Fruit fly (Drosophila melanogaster) whole organism, embryonic: ENCODE results near the gene RfC3.
A peak's percentile ranks its signal among the peaks of the same experiment; 100 is the strongest.

ENCODE experiments used
- CG10274 ChIP-seq: fragments of 200-800 bp; sonication (Bioruptor generic); optimal IDR thresholded peaks from 3 replicates; lab custom pipeline; 2017; ENCODE audit warnings: missing biosample characterization, mild to moderate bottlenecking, missing genetic modification characterization
- CG10543 ChIP-seq: fragments of 200-800 bp; sonication (Bioruptor generic); optimal IDR thresholded peaks from 3 replicates; lab custom pipeline; 2017; ENCODE audit warnings: missing biosample characterization, mild to moderate bottlenecking, missing genetic modification characterization, moderate library complexity
- CG10979 ChIP-seq: fragments of 200-800 bp; sonication (Bioruptor generic); optimal IDR thresholded peaks from 2 replicates; lab custom pipeline; 2018; ENCODE audit warnings: missing biosample characterization, mild to moderate bottlenecking, missing genetic modification characterization, moderate library complexity
- CG11696 ChIP-seq: fragments of 200-800 bp; sonication (Bioruptor generic); IDR thresholded peaks from 2 replicates; pipeline ENCODE4 v1.3.6; 2022; ENCODE audit warnings: missing biosample characterization, missing genetic modification characterization
- CG11723 ChIP-seq: fragments of 200-800 bp; sonication (Bioruptor generic); optimal IDR thresholded peaks from 2 replicates; lab custom pipeline; 2017; ENCODE audit warnings: missing biosample characterization, mild to moderate bottlenecking, missing genetic modification characterization
- CG12659 ChIP-seq: fragments of 200-800 bp; sonication (Bioruptor generic); optimal IDR thresholded peaks from 3 replicates; lab custom pipeline; 2017; ENCODE audit warnings: mild to moderate bottlenecking, missing biosample characterization, missing genetic modification reagents, missing genetic modification characterization
- CG13894 ChIP-seq: fragments of 200-800 bp; sonication (Bioruptor generic); optimal IDR thresholded peaks from 3 replicates; lab custom pipeline; 2018; ENCODE audit warnings: missing biosample characterization, mild to moderate bottlenecking, missing genetic modification characterization, moderate library complexity
- CG15479 ChIP-seq: fragments of 200-800 bp; sonication (Bioruptor generic); optimal IDR thresholded peaks from 3 replicates; lab custom pipeline; 2019; ENCODE audit warnings: missing biosample characterization, mild to moderate bottlenecking, missing genetic modification characterization, moderate library complexity
- CG17802 ChIP-seq: fragments of 200-800 bp; sonication (Bioruptor generic); optimal IDR thresholded peaks from 2 replicates; lab custom pipeline; 2018; ENCODE audit warnings: missing biosample characterization, mild to moderate bottlenecking, missing genetic modification characterization, moderate library complexity
- CG17912 ChIP-seq: fragments of 200-800 bp; sonication (Bioruptor generic); optimal IDR thresholded peaks from 2 replicates; lab custom pipeline; 2018; ENCODE audit warnings: missing biosample characterization, mild to moderate bottlenecking, missing genetic modification characterization
- CG1792 ChIP-seq: fragments of 200-800 bp; sonication (Bioruptor generic); optimal IDR thresholded peaks from 2 replicates; lab custom pipeline; 2016; ENCODE audit warnings: missing biosample characterization, missing genetic modification characterization
- CG2199 ChIP-seq: fragments of 200-800 bp; sonication (Bioruptor generic); IDR thresholded peaks from 3 replicates; pipeline ENCODE4 v1.3.6; 2022; ENCODE audit warnings: missing biosample characterization, missing genetic modification characterization
- CG2202 ChIP-seq: fragments of 200-800 bp; sonication (Bioruptor generic); optimal IDR thresholded peaks from 2 replicates; lab custom pipeline; 2018; ENCODE audit warnings: missing biosample characterization, mild to moderate bottlenecking, missing genetic modification characterization
- CG33557 ChIP-seq: fragments of 200-800 bp; sonication (Bioruptor generic); optimal IDR thresholded peaks from 2 replicates; lab custom pipeline; 2019; ENCODE audit warnings: missing biosample characterization, mild to moderate bottlenecking, missing genetic modification characterization, moderate library complexity
- CG34376 ChIP-seq: fragments of 200-800 bp; sonication (Bioruptor generic); optimal IDR thresholded peaks from 2 replicates; lab custom pipeline; 2018; ENCODE audit warnings: missing biosample characterization, mild to moderate bottlenecking, missing genetic modification characterization
- CG3847 ChIP-seq: fragments of 200-800 bp; sonication (Bioruptor generic); IDR thresholded peaks from 2 replicates; pipeline ENCODE4 v1.3.6; 2022; ENCODE audit warnings: missing biosample characterization, missing genetic modification characterization
- CG4617 ChIP-seq: fragments of 200-800 bp; sonication (Bioruptor generic); optimal IDR thresholded peaks from 3 replicates; lab custom pipeline; 2016; ENCODE audit warnings: missing biosample characterization, missing genetic modification characterization, borderline replicate concordance
- CG6813 ChIP-seq: fragments of 200-800 bp; sonication (Bioruptor generic); optimal IDR thresholded peaks from 2 replicates; lab custom pipeline; 2017; ENCODE audit warnings: missing biosample characterization, missing genetic modification characterization, mild to moderate bottlenecking, moderate library complexity, missing genetic modification reagents
- CG7271 ChIP-seq: fragments of 200-800 bp; sonication (Bioruptor generic); optimal IDR thresholded peaks from 2 replicates; lab custom pipeline; 2018; ENCODE audit warnings: missing biosample characterization, mild to moderate bottlenecking, missing genetic modification characterization, moderate library complexity
- Dek ChIP-seq: fragments of 200-800 bp; sonication (Bioruptor generic); optimal IDR thresholded peaks from 3 replicates; lab custom pipeline; 2019; ENCODE audit warnings: missing biosample characterization, mild to moderate bottlenecking, missing genetic modification characterization, moderate library complexity
- Dip3 ChIP-seq: fragments of 200-800 bp; sonication (Bioruptor generic); optimal IDR thresholded peaks from 3 replicates; lab custom pipeline; 2016; ENCODE audit warnings: missing biosample characterization, missing genetic modification characterization
- Dref ChIP-seq: fragments of 200-800 bp; sonication (Bioruptor generic); IDR thresholded peaks from 2 replicates; pipeline ENCODE4 v1.3.6; 2022; ENCODE audit warnings: missing biosample characterization, missing genetic modification characterization
- H2.0 ChIP-seq: fragments of 200-800 bp; sonication (Bioruptor generic); IDR thresholded peaks from 2 replicates; pipeline ENCODE4 v1.3.6; 2022; ENCODE audit warnings: missing biosample characterization, missing genetic modification characterization
- Hand ChIP-seq: fragments of 200-800 bp; sonication (Bioruptor generic); optimal IDR thresholded peaks from 2 replicates; lab custom pipeline; 2017; ENCODE audit warnings: mild to moderate bottlenecking, missing biosample characterization, missing genetic modification reagents, missing genetic modification characterization
- Hey ChIP-seq: fragments of 200-800 bp; sonication (Bioruptor generic); optimal IDR thresholded peaks from 3 replicates; lab custom pipeline; 2018; ENCODE audit warnings: missing biosample characterization, mild to moderate bottlenecking, missing genetic modification characterization
- Jarid2 ChIP-seq: fragments of 200-800 bp; sonication (Bioruptor generic); optimal IDR thresholded peaks from 3 replicates; lab custom pipeline; 2017; ENCODE audit warnings: mild to moderate bottlenecking, missing biosample characterization, missing genetic modification reagents, missing genetic modification characterization
- Max ChIP-seq: fragments of 200-800 bp; sonication (Bioruptor generic); optimal IDR thresholded peaks from 2 replicates; lab custom pipeline; 2016; ENCODE audit warnings: missing biosample characterization, mild to moderate bottlenecking, missing genetic modification characterization
- Opbp ChIP-seq: fragments of 200-800 bp; sonication (Bioruptor generic); IDR thresholded peaks from 3 replicates; pipeline ENCODE4 v1.3.6; 2022; ENCODE audit warnings: missing biosample characterization, missing genetic modification characterization; ENCODE audit not compliant: partially characterized antibody
- Stat92E ChIP-seq, 3 experiments: fragments of >200 bp in 2 of 3; fragments of 200-800 bp in 1 of 3; sonication (Bioruptor generic) in 1 of 3; optimal IDR thresholded peaks; 2 replicates each; lab custom pipeline; 2017 to 2019; ENCODE audit warnings: missing biosample characterization in 3 of 3, missing genetic modification characterization in 3 of 3, mild to moderate bottlenecking in 1 of 3, moderate library complexity in 1 of 3
- amos ChIP-seq: fragments of 200-800 bp; sonication (Bioruptor generic); IDR thresholded peaks from 2 replicates; pipeline ENCODE4 v1.3.6; 2022; ENCODE audit warnings: missing biosample characterization, missing genetic modification characterization; ENCODE audit not compliant: partially characterized antibody
- ems ChIP-seq: fragments of 200-800 bp; sonication (Bioruptor generic); optimal IDR thresholded peaks from 3 replicates; lab custom pipeline; 2016; ENCODE audit warnings: missing biosample characterization, missing genetic modification characterization
- exex ChIP-seq: fragments of 200-800 bp; sonication (Bioruptor generic); optimal IDR thresholded peaks from 4 replicates; lab custom pipeline; 2018; ENCODE audit warnings: missing biosample characterization, mild to moderate bottlenecking, missing genetic modification characterization, moderate library complexity
- fd3F ChIP-seq: fragments of 200-800 bp; sonication (Bioruptor generic); optimal IDR thresholded peaks from 2 replicates; lab custom pipeline; 2018; ENCODE audit warnings: missing biosample characterization, mild to moderate bottlenecking, missing genetic modification characterization, moderate library complexity
- grn ChIP-seq: fragments of 200-800 bp; sonication (Bioruptor generic); optimal IDR thresholded peaks from 3 replicates; lab custom pipeline; 2017; ENCODE audit warnings: missing biosample characterization, missing genetic modification characterization
- hb ChIP-seq: fragments of 200-800 bp; sonication (Bioruptor generic); IDR thresholded peaks from 3 replicates; pipeline ENCODE4 v1.3.6; 2022; ENCODE audit warnings: missing biosample characterization, missing genetic modification characterization; ENCODE audit not compliant: partially characterized antibody
- salm ChIP-seq: fragments of 200-800 bp; sonication (Bioruptor generic); optimal IDR thresholded peaks from 2 replicates; lab custom pipeline; 2018; ENCODE audit warnings: missing biosample characterization, mild to moderate bottlenecking, missing genetic modification characterization
- scrt ChIP-seq: fragments of 200-800 bp; sonication (Bioruptor generic); optimal IDR thresholded peaks from 2 replicates; lab custom pipeline; 2018; ENCODE audit warnings: missing biosample characterization, mild to moderate bottlenecking, missing genetic modification characterization, moderate library complexity
- sens ChIP-seq: fragments of 200-800 bp; sonication (Bioruptor generic); peaks from one replicate; lab custom pipeline; 2016; ENCODE audit warnings: missing biosample characterization, missing genetic modification characterization
- sna ChIP-seq: fragments of 200-800 bp; sonication (Bioruptor generic); IDR thresholded peaks from 2 replicates; pipeline ENCODE4 v1.3.6; 2022; ENCODE audit warnings: missing biosample characterization, missing genetic modification characterization; ENCODE audit not compliant: partially characterized antibody
- sug ChIP-seq: fragments of 200-800 bp; optimal IDR thresholded peaks from 2 replicates; lab custom pipeline; 2019; ENCODE audit warnings: missing biosample characterization, mild to moderate bottlenecking, missing genetic modification characterization, moderate library complexity
- unpg ChIP-seq: fragments of 200-800 bp; sonication (Bioruptor generic); optimal IDR thresholded peaks from 3 replicates; lab custom pipeline; 2018; ENCODE audit warnings: missing biosample characterization, mild to moderate bottlenecking, missing genetic modification characterization, moderate library complexity
- z ChIP-seq: fragments of 200-800 bp; sonication (Bioruptor generic); IDR thresholded peaks from 3 replicates; pipeline ENCODE4 v1.3.6; 2022; ENCODE audit warnings: missing biosample characterization, missing genetic modification characterization

The RfC3 gene

dm6 chr2L:10442048-10442790 lies 23.2 kb downstream of the RfC3 start, which contains the start of gene loh (continued):
- TF ChIP-seq CG3847 (GFP tag; lab: Robert Waterston, UW) (no peak), CG6813 (GFP tag; lab: Kevin White, UChicago) (no peak), CG4617 (GFP tag; lab: Kevin White, UChicago) (no peak), salm (peak; percentile 46), ems (GFP tag; lab: Kevin White, UChicago) (no peak), Opbp (GFP tag; lab: Robert Waterston, UW) (no peak), scrt (no peak), Hand (GFP tag; lab: Kevin White, UChicago) (no peak), unpg (GFP tag; lab: Kevin White, UChicago) (peak; percentile 42), sna (no peak), CG7271 (tag; lab: Kevin White, UChicago) (no peak), CG1792 (GFP tag; lab: Kevin White, UChicago) (no peak), hb (no peak), Max (peak; percentile 45), CG2199 (GFP tag; lab: Robert Waterston, UW) (no peak), grn (GFP tag; lab: Kevin White, UChicago) (no peak), CG17802 (tag; lab: Kevin White, UChicago) (no peak)
- TF ChIP-seq, all 482 proteins: peak for 144

DNA sequence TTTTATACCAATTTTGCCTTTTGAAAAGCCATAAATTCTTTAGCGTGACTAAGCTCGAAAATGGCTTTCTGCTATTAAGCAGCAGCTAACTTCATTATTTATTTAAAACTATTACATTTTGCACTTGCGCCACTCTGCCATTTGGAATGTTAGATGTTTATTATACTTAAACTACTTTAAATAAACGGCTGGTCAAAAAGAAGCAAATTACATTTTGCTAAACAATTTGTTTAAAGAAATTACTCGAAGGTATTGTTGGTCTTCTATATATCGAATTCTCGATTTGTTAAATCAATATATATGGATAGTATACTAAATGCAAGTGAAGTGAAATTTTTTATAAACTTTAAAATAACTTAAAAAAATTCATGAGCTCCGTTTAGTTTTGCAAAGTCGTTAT lies 33.3 kb downstream of the RfC3 start, which contains the start of gene ppk10:
ppk10 (minus strand) TSS at position 101 of the 400 bp plus-strand sequence.
- TF ChIP-seq Dek (no peak), Hey (tag; lab: Kevin White, UChicago) (no peak), CG33557 (GFP tag; lab: Kevin White, UChicago) (no peak), CG10979 (tag; lab: Kevin White, UChicago) (no peak), sens (GFP tag; lab: Kevin White, UChicago) (no peak)

dm6 chr2L:10455944-10456520 lies 37.0 kb downstream of the RfC3 start:
- 0 out of 3 replicates have a peak, but pooled peaks have one; percentile 56 for TF ChIP-seq CG2199 (GFP tag; lab: Robert Waterston, UW)
- no peak for TF ChIP-seq CG2202 (tag; lab: Kevin White, UChicago)
- peak; percentile 75 for TF ChIP-seq sug
- peak; percentile 80 for TF ChIP-seq exex (tag; lab: Kevin White, UChicago)

- TF ChIP-seq CG11723 (no peak), CG34376 (peak; percentile 9), Dref (no peak), CG13894 (no peak), Stat92E (GFP tag; optimal IDR thresholded peaks at IDR 0.05; lab: Kevin White, UChicago) (peak in 1 of 3 experiments; percentile 19), CG10274 (no peak), Dip3 (GFP tag; lab: Kevin White, UChicago) (no peak), H2.0 (no peak), CG10543 (GFP tag; lab: Kevin White, UChicago) (no peak), CG15479 (GFP tag; lab: Kevin White, UChicago) (peak; percentile 47), Jarid2 (peak; percentile 74), amos (no peak), z (GFP tag; lab: Robert Waterston, UW) (0 out of 3 replicates have a peak, but pooled peaks have one; percentile 54), CG17912 (GFP tag; lab: Kevin White, UChicago) (no peak), fd3F (GFP tag; lab: Kevin White, UChicago) (no peak), CG11696 (GFP tag; lab: Robert Waterston, UW) (no peak), CG12659 (no peak)
Measured at dm6 chr2L:10457191-10457899, 38.4 kb downstream of the RfC3 start, which contains the start of the genes LManI and LManII. Gene LManI, minus strand, starts transcription at chr2L:10457241. Gene LManII, plus strand, starts transcription at chr2L:10457658.
